Worm (Caenorhabditis elegans): Measurements from ENCODE around the gene Y1A5A.1.

Gene Y1A5A.1

ce11 chrIII:3984049-3984484, 2.4 kb downstream of the Y1A5A.1 start (continued):
- TF ChIP-seq cebp-1 (GFP tag; IDR thresholded peaks at IDR 0.05) (no peak), cebp-1 (tag; optimal IDR thresholded peaks at IDR 0.05) (peak; percentile 30), atf-7 (tag; optimal IDR thresholded peaks at IDR 0.05) (no peak), aptf-3 (GFP tag; IDR thresholded peaks at IDR 0.05) (no peak), hmg-20 (GFP tag; IDR thresholded peaks at IDR 0.05) (no peak), F52B5.7 (tag; optimal IDR thresholded peaks at IDR 0.05) (peak; percentile 19), snpc-3.4 (tag; optimal IDR thresholded peaks at IDR 0.05) (no peak), lin-35 (GFP tag; optimal IDR thresholded peaks at IDR 0.05) (no peak), F22D6.2 (tag; optimal IDR thresholded peaks at IDR 0.05) (no peak), fkh-3 (tag; optimal IDR thresholded peaks at IDR 0.05) (no peak), attf-6 (GFP tag; IDR thresholded peaks at IDR 0.05) (no peak), chd-7 (tag; optimal IDR thresholded peaks at IDR 0.05) (no peak), aptf-2 (GFP tag; conservative IDR thresholded peaks at IDR 0.05) (no peak), F57C9.4 (tag; optimal IDR thresholded peaks at IDR 0.05) (no peak), B0261.1 (tag; optimal IDR thresholded peaks at IDR 0.05) (no peak), rec-8 (tag; optimal IDR thresholded peaks at IDR 0.05) (no peak), ceh-91 (GFP tag; IDR thresholded peaks at IDR 0.05) (no peak), nhr-80 (tag; optimal IDR thresholded peaks at IDR 0.05) (no peak), hlh-12 (tag; optimal IDR thresholded peaks at IDR 0.05) (no peak), Y53F4B.3 (GFP tag; IDR thresholded peaks at IDR 0.05) (no peak), rcor-1 (GFP tag; IDR thresholded peaks at IDR 0.05) (no peak), efl-1 (GFP tag; optimal IDR thresholded peaks at IDR 0.05) (peak; percentile 65), T26A5.8 (tag; optimal IDR thresholded peaks at IDR 0.05) (no peak), egrh-3 (GFP tag; IDR thresholded peaks at IDR 0.05) (peak; percentile 50; the same call in 1 of the 2 replicates), ceh-40 (GFP tag; IDR thresholded peaks at IDR 0.05) (no peak), Y95B8A.8 (GFP tag; IDR thresholded peaks at IDR 0.05) (no peak), ceh-79 (tag; optimal IDR thresholded peaks at IDR 0.05) (no peak), lsl-1 (GFP tag; optimal IDR thresholded peaks at IDR 0.05) (no peak), pha-4 (tag; optimal IDR thresholded peaks at IDR 0.05) (no peak), ztf-6 (GFP tag; IDR thresholded peaks at IDR 0.05) (no peak), mel-28 (tag; optimal IDR thresholded peaks at IDR 0.05; ENCODE audit: borderline replicate concordance) (no peak), Y56A3A.18 (GFP tag; IDR thresholded peaks at IDR 0.05) (no peak), F57A8.1 (GFP tag; optimal IDR thresholded peaks at IDR 0.05) (no peak), ztf-26 (tag; optimal IDR thresholded peaks at IDR 0.05) (no peak), zfh-2 (GFP tag; conservative IDR thresholded peaks at IDR 0.05) (peak; percentile 95), ZK185.1 (tag; optimal IDR thresholded peaks at IDR 0.05; ENCODE audit: poor library complexity, severe bottlenecking) (no peak), somi-1 (GFP tag; optimal IDR thresholded peaks at IDR 0.05) (no peak), ztf-3 (GFP tag; optimal IDR thresholded peaks at IDR 0.05) (no peak), snpc-1.3 (tag; optimal IDR thresholded peaks at IDR 0.05; ENCODE audit: insufficient read depth) (no peak), hlh-26 (GFP tag; conservative IDR thresholded peaks at IDR 0.05) (no peak), mes-4 (tag; optimal IDR thresholded peaks at IDR 0.05) (no peak), B0035.1 (tag; optimal IDR thresholded peaks at IDR 0.05) (no peak), hrde-1 (tag; optimal IDR thresholded peaks at IDR 0.05; ENCODE audit: borderline replicate concordance) (no peak), madf-6 (GFP tag; IDR thresholded peaks at IDR 0.05) (peak; percentile 68; the same call in 1 of the 2 replicates), F37B4.10 (GFP tag; IDR thresholded peaks at IDR 0.05) (no peak), lin-26 (GFP tag; IDR thresholded peaks at IDR 0.05) (peak; percentile 32; the same call in 1 of the 2 replicates), lsy-27 (tag; optimal IDR thresholded peaks at IDR 0.05; ENCODE audit: borderline replicate concordance, insufficient read depth) (no peak), sea-2 (GFP tag; IDR thresholded peaks at IDR 0.05) (no peak), ekl-4 (GFP tag; IDR thresholded peaks at IDR 0.05) (no peak)
